Worm (Caenorhabditis elegans) whole organism, late embryonic: ENCODE measurements around the gene Y54E2A.4.

Source experiments
- ama-1 ChIP-seq: fragments of 150-350 bp; optimal IDR thresholded peaks from 2 replicates; lab custom pipeline; 2014
- elt-2 ChIP-seq: sonication (generic microtip); optimal IDR thresholded peaks from 2 replicates; lab custom pipeline; 2016; ENCODE audit warnings: missing genetic modification reagents, missing genetic modification characterization, missing compliant biosample characterization
- hlh-30 ChIP-seq: sonication (generic microtip); optimal IDR thresholded peaks from 2 replicates; lab custom pipeline; 2017; ENCODE audit warnings: antibody characterized with exemption, missing genetic modification characterization, missing compliant biosample characterization; ENCODE audit not compliant: insufficient read depth
- lim-6 ChIP-seq: sonication (generic microtip); optimal IDR thresholded peaks from 2 replicates; lab custom pipeline; 2016; ENCODE audit warnings: missing genetic modification characterization, missing compliant biosample characterization
- pha-4 ChIP-seq: fragments of 150-350 bp; optimal IDR thresholded peaks from 2 replicates; lab custom pipeline; 2018; ENCODE audit warnings: missing biosample characterization, missing genetic modification reagents, missing genetic modification characterization
- pqm-1 ChIP-seq: sonication (generic microtip); optimal IDR thresholded peaks from 2 replicates; lab custom pipeline; 2016; ENCODE audit warnings: missing genetic modification characterization, missing compliant biosample characterization
- tbx-7 ChIP-seq: sonication (generic microtip); optimal IDR thresholded peaks from 2 replicates; lab custom pipeline; 2016; ENCODE audit warnings: missing genotype, missing genetic modification characterization, missing compliant biosample characterization
- unc-42 ChIP-seq: sonication (generic microtip); optimal IDR thresholded peaks from 2 replicates; lab custom pipeline; 2016; ENCODE audit warnings: missing genotype, missing genetic modification characterization, missing compliant biosample characterization
- ztf-16 ChIP-seq: sonication (generic microtip); optimal IDR thresholded peaks from 2 replicates; lab custom pipeline; 2017; ENCODE audit warnings: missing genetic modification characterization, missing compliant biosample characterization

DNA sequence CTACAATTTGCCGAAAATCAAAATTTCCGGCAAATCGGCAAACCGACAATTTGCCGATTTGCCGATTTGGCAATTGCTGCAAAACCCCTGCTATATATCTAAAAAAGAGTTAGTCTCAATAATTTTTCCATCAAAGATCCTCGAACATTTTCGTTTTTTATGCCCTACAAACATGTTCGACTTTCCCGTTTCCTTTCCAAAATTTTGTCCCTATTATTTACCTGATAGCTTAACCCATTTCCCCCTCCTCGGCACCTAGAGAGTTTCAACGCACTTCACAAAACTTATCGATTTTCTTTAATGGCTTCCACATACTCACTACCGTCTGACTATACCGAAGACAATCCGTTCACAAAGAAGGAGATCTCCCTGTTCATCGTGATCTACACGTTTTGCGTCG lies 54.3 kb downstream of the Y54E2A.4 start, which contains the start of gene W01D2.6:
- TF ChIP-seq lim-6 (no peak), unc-42 (tag; lab: Kevin White, UChicago) (no peak), pha-4 (tag; lab: Kevin White, UChicago) (no peak), ztf-16 (tag; lab: Kevin White, UChicago) (no peak), tbx-7 (tag; lab: Kevin White, UChicago) (no peak), hlh-30 (tag; lab: Kevin White, UChicago) (no peak), pqm-1 (tag; lab: Kevin White, UChicago) (no peak), ama-1 (lab: Kevin White, UChicago) (no peak), elt-2 (tag; lab: Kevin White, UChicago) (no peak)
